Worm (Caenorhabditis elegans) whole organism, mixed stage, embryonic: ENCODE measurements around the gene B0244.5.

Experiments
- ceh-39 ChIP-seq: fragments of 150-350 bp; optimal IDR thresholded peaks from 2 replicates; lab custom pipeline; 2014; ENCODE audit warnings: missing biosample characterization, missing genetic modification characterization
- ceh-83 ChIP-seq: fragments of 200-800 bp; sonication (Bioruptor generic); optimal IDR thresholded peaks from 2 replicates; lab custom pipeline; 2018; ENCODE audit warnings: mild to moderate bottlenecking, missing genetic modification characterization, missing compliant biosample characterization
- elt-3 ChIP-seq: fragments of 150-350 bp; optimal IDR thresholded peaks from 2 replicates; lab custom pipeline; 2014; ENCODE audit warnings: missing biosample characterization, missing genetic modification characterization
- mab-5 ChIP-seq: fragments of 150-350 bp; optimal IDR thresholded peaks from 2 replicates; lab custom pipeline; 2014; ENCODE audit warnings: missing biosample characterization, missing genetic modification characterization
- nhr-12 ChIP-seq: fragments of 150-350 bp; optimal IDR thresholded peaks from 2 replicates; lab custom pipeline; 2014; ENCODE audit warnings: missing biosample characterization, missing genetic modification characterization
- nhr-237 ChIP-seq: fragments of 150-350 bp; optimal IDR thresholded peaks from 2 replicates; lab custom pipeline; 2014; ENCODE audit warnings: missing biosample characterization, missing genetic modification characterization
- pha-4 ChIP-seq: fragments of 150-350 bp; optimal IDR thresholded peaks from 2 replicates; lab custom pipeline; 2018; ENCODE audit warnings: missing biosample characterization, missing genetic modification reagents, missing genetic modification characterization
- unc-120 ChIP-seq: sonication (generic microtip); optimal IDR thresholded peaks from 2 replicates; lab custom pipeline; 2017; ENCODE audit warnings: missing genetic modification characterization, missing compliant biosample characterization; ENCODE audit not compliant: poor library complexity, severe bottlenecking
- unc-39 ChIP-seq: fragments of 150-350 bp; optimal IDR thresholded peaks from 2 replicates; lab custom pipeline; 2014; ENCODE audit warnings: missing biosample characterization, missing genetic modification characterization
- unc-62 ChIP-seq: fragments of 150-350 bp; optimal IDR thresholded peaks from 2 replicates; lab custom pipeline; 2014; ENCODE audit warnings: missing biosample characterization, missing genetic modification reagents, missing genetic modification characterization

ce11 chrIII:5721888-5722287, 22.8 kb upstream of the B0244.5 start:
- TF ChIP-seq nhr-237 (tag; lab: Kevin White, UChicago) (no peak), unc-39 (tag; lab: Kevin White, UChicago) (no peak), ceh-39 (tag; lab: Kevin White, UChicago) (no peak), mab-5 (tag; lab: Kevin White, UChicago) (no peak), unc-120 (no peak), elt-3 (tag; lab: Kevin White, UChicago) (no peak), ceh-83 (GFP tag; lab: Kevin White, UChicago) (no peak), nhr-12 (no peak), pha-4 (tag; lab: Kevin White, UChicago) (no peak), unc-62 (GFP tag; lab: Kevin White, UChicago) (no peak)
